Fruit fly (Drosophila melanogaster) whole organism, larva: ENCODE measurements around the gene Gr28b.

Source experiments
- noc ChIP-seq: fragments of 200-800 bp; sonication (Bioruptor generic); optimal IDR thresholded peaks from 3 replicates; lab custom pipeline; 2019; ENCODE audit warnings: missing biosample characterization, mild to moderate bottlenecking, missing genetic modification characterization, moderate library complexity

Gene Gr28b

dm6 chr2L:7486222-7486621, 24.2 kb upstream of the Gr28b start:
- TF ChIP-seq noc = no peak

dm6 chr2L:7474404-7474803, 12.4 kb upstream of the Gr28b start, which contains the start of gene CG6441:
TSS of gene CG6441 (plus strand) at chr2L:7474704.
- TF ChIP-seq noc = no peak

- no peak for TF ChIP-seq noc
These were observed 11.2 kb upstream of the Gr28b start for dm6 chr2L:7473248-7473647.

- no peak for TF ChIP-seq noc
These were observed 4.3 kb upstream of the Gr28b start, which contains the start of gene CG6055 for dm6 chr2L:7466304-7466703. TSS of gene CG6055 (plus strand) at chr2L:7466543.

DNA sequence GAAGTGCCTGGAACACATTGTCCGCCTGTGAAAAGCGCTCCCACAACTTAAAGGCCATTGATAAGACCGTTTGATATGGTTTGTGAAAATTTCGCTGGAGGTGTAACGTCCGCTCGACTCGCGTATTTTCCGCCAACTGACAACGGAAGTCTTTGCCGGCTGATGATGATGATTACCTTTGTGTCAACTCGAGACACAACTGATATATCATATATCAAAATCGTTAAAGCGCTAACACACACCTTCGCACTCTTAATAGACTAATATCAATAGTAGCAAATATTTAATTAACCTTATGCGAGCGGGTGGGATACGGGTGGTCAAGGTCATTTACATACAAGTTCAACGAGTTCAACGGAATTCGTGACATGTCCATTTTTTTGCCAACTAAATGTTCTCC, 7.9 kb downstream of the Gr28b start, which contains the start of gene Gr28a:
TSS of gene Gr28a (minus strand) at position 101 of the 400 bp plus-strand sequence.
- no peak for TF ChIP-seq noc

dm6 chr2L:7452093-7452492, 10.0 kb downstream of the Gr28b start:
- no peak for TF ChIP-seq noc

DNA sequence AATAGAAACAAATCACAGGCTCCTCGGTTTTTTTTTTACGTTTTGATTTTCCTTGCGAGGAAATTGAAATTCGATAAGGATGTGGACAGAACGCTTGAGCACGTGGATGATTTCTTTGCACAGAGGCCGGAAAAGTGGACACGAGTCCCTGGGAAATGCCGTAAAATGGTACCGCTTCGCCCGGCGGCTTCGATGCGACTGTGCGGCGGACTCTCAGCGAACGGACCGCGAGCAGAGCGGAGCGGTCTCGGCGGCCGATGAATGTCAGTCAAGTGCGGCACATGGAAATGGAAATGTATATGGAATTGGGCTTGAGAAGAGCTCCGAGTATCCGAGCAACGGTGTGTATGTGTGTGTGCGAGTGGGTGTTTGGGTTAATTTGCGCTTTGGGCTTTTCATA, 11.1 kb downstream of the Gr28b start, which contains the start of gene santa-maria:
TSS of gene santa-maria (minus strand) at position 279 of the 400 bp plus-strand sequence.
- no peak for TF ChIP-seq noc

DNA sequence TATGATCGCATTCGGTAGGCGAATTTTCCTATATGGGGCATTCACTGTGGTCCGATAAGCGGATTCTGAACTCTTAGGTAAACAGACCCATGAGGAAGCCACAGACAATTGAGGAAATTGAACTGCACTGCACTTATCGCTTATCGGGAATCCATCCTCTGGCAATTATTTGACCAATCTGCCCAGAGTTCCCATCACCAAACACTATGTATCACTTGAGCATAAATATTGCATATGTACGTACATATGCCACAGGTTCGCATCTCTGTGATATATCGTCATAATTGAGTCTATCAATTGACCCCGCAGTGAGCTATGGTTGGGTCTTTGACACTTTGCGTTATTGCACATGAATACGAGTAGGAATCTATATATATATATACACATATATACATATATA, 13.7 kb downstream of the Gr28b start:
- no peak for TF ChIP-seq noc

DNA sequence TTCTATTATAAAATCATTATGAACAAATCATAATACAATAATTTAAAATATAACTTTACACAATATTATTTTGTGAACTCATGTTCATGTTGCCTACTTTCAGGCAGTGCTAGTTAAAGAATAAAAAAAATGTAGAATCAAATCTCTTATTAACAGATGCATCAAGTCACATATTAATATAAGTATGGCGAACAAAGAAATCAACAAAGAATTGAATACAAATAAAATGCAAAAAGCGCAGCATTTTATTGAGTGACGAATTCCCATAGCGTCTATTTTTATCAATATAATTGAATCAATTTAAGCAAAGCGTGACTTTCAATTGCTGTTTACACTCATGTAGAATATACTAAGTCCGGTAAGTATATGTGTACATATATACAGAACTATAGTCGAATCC, 14.2 kb downstream of the Gr28b start:
- TF ChIP-seq noc = no peak

- peak; percentile 64 for TF ChIP-seq noc
These were observed 19.1 kb downstream of the Gr28b start for dm6 chr2L:7442929-7443328.

DNA sequence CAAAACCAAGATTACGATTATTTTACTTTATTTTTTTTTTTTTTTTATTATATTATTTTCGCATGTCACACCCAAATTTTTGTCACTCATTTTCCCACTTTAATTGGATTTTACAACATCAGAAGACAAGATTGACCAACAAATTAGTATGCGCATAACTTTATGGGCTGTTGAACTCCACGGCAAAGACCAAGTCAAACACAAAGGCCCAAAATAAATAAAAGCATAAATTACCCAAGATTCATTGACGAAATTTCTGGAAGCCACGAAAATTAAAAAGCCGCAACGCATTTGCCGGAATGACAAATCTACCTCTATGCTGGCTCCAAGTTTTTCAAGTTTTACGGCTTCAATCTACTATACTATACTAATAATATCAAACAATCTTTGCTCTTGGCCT, 19.9 kb downstream of the Gr28b start:
- no peak for TF ChIP-seq noc

DNA sequence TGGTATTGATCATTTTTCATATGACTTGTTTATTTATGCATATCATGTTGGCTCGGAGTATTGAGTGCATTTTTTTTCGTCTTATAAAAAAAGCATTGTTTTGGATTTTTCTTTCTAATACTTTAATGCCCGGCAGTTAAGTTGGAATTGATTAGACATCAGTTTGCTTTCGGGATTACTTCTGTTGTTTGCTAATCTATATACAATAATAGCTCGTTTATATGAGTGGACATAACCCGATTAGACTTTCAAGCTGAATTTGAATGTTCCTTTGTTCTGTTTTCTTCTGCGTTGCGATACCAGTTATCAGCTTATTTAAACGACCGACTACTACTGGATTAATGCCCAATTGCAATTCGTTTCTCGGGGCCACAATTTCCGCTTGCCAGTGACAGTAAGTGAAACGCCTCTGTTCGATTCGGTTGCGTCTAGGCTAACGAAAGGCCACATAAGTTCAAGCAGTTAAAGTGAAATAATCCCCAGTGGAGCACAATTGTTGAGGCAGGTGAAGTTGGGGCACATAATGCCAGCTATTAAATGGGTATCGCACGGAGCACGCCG, 21.5 kb downstream of the Gr28b start:
- no peak for TF ChIP-seq noc

dm6 chr2L:7438505-7438904, 23.5 kb downstream of the Gr28b start:
- no peak for TF ChIP-seq noc

dm6 chr2L:7437325-7437707, 24.7 kb downstream of the Gr28b start, which contains the start of gene CG5973:
TSS of gene CG5973 (plus strand) at chr2L:7437492.
- no peak for TF ChIP-seq noc

- TF ChIP-seq noc = peak; percentile 71
These were observed 25.3 kb downstream of the Gr28b start for dm6 chr2L:7436492-7437324.

DNA sequence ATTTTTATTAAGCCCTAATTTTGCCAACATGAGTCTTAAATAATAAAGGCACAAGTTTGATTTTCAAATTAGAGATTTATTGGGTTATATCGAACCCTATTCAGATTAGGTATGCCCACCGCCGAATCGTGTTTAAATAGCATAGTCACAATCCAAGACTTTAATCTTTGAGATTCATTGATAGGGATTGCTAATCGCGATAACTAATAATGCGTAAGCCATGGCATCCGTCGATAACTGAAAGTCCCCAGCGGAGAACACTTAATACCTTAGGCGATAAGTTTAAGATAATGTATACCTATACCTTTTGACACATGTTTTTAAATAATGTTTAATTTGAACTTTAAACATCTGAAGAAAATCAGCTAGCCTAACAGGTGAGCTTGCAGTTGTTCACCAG, 26.6 kb downstream of the Gr28b start:
- no peak for TF ChIP-seq noc

DNA sequence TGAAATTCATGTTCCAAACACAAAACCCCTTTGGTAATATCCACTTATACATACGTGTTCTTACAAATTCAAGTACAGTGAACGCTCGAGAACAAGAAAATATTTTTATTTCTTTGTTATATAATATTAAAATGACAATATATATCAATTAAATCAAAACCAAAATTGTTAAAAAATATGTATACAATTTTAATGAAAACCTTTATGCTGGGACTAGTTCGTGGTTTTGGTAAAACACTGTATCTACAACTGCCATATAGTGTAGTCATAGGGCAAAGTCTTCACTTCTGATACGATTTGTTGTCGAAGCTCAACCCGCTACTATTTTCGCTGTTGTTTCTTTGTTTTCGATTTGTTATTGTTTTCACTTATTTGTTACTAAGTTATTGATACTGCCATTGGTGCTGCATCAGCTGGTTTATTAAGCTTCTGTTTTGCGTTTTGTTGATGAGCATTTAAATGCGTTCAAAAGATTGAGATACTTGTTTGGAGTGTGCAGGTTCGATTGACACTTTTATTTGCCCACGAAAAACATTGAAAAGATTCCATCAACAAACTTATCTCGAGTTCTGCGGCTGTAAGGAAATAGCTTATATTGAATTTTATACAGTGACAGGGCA, 27.2 kb downstream of the Gr28b start:
- TF ChIP-seq noc = peak; percentile 68
